Worm (Caenorhabditis elegans): ENCODE results near the gene nspd-4.
"Not testable (repeated sequence)": the region's sequence is repeated elsewhere in the genome, so short reads cannot be mapped to it uniquely, and the experiment has no call there.

DNA sequence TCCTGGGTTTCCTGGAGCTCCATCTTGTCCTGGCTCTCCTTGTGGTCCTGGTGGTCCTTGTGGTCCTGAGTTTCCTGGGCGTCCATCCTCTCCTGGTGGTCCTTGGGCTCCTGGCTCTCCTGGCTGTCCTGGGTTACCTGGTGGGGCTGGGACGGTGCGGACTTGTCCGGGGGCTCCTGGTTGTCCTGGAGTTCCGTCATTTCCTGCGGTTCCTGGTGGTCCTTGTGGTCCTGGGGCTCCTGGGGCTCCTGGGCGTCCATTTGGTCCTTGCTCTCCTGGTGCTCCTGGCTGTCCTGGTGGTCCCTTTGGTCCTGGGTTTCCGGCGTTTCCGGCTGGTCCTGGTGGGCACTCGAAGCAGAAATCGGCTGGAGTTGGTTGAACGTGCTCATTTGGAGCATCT, 30.0 kb downstream of the nspd-4 start:
- TF ChIP-seq ztf-23, T22C8.4, flt-1 (GFP tag; IDR thresholded peaks at IDR 0.05): not testable (repeated sequence)
